Fruit fly (Drosophila melanogaster) S2 (cell line): ENCODE measurements around the gene ric8a.

Experiments used
- CG8478 ChIP-seq: fragments of >200 bp; optimal IDR thresholded peaks from 2 replicates; lab custom pipeline; 2018
- CTCF ChIP-seq, 2 experiments: fragments of >200 bp; optimal IDR thresholded peaks; 2 replicates each; lab custom pipeline; 2018

Gene ric8a

dm6 chrX:9250161-9250831 is 5.7 kb upstream of the ric8a start, which contains the start of gene CG17754:
Gene CG17754, plus strand, starts transcription at chrX:9250420.
- TF ChIP-seq CTCF (optimal IDR thresholded peaks at IDR 0.05; lab: Kevin White, UChicago) = no peak
- TF ChIP-seq CG8478 (lab: Kevin White, UChicago) = no peak

- TF ChIP-seq CTCF (optimal IDR thresholded peaks at IDR 0.05; lab: Kevin White, UChicago) (no peak), CG8478 (lab: Kevin White, UChicago) (no peak)
Observed at dm6 chrX:9251212-9251877, 4.6 kb upstream of the ric8a start.

DNA sequence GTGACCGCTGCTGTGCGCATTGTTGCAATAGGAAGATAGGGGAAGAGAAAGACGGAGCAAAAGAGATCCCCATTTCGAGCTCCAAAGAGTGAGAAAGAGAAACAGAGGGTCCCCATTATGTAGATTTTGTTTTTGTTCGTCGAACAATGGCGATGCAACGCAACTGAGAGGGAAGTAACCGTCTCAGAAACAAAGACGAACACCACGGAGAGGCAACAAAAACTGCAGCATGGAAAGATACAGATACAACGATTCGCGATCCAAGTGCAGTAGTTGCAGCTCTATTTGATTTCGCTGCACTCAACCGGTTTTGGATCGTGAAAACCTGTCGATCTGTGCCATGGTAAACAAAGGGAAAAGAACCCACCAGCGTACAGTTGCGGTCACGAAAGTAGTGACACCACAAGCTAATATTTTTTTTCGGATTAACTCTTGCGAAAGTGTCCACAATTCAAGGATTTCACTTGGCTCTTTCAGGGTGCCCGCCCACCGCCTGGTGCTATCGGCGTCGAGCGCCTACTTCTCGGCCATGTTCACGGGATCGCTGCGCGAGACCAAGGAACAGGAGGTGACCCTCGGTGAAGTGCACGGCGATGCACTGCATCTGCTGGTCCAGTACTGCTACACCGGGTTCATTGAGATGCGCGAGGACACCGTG is 3.8 kb upstream of the ric8a start:
- TF ChIP-seq CTCF (optimal IDR thresholded peaks at IDR 0.05; lab: Kevin White, UChicago) = no peak
- TF ChIP-seq CG8478 (lab: Kevin White, UChicago) = no peak

DNA sequence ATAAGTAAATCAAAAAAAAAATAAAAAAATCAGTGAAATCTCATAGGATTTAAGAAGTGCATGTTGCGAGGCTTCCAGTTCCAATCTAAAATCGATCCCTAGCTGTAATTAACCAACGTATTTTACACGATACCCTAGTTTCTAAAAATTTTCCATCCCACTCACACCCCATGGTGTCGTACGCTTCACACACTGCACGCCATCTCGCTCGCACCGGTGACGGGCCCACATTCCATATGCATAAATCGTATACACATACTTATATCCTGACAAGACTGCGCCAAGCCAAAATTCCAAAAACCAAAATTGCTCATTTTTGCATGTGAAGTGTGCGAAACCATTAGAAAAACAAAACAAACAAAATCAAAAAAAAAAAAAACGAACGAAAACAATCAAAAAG is 947 bp upstream of the ric8a start:
- TF ChIP-seq CG8478 (lab: Kevin White, UChicago) = no peak
- TF ChIP-seq CTCF (optimal IDR thresholded peaks at IDR 0.05; lab: Kevin White, UChicago) = no peak

dm6 chrX:9266082-9266481 is 10.1 kb downstream of the ric8a start:
- TF ChIP-seq CTCF (optimal IDR thresholded peaks at IDR 0.05; lab: Kevin White, UChicago) (no peak), CG8478 (lab: Kevin White, UChicago) (no peak)

dm6 chrX:9267598-9267997 is 11.6 kb downstream of the ric8a start, which contains the start of gene Erk7:
Gene Erk7, minus strand, starts transcription at chrX:9267698.
- TF ChIP-seq CG8478 (lab: Kevin White, UChicago) (no peak), CTCF (optimal IDR thresholded peaks at IDR 0.05; lab: Kevin White, UChicago) (no peak)

DNA sequence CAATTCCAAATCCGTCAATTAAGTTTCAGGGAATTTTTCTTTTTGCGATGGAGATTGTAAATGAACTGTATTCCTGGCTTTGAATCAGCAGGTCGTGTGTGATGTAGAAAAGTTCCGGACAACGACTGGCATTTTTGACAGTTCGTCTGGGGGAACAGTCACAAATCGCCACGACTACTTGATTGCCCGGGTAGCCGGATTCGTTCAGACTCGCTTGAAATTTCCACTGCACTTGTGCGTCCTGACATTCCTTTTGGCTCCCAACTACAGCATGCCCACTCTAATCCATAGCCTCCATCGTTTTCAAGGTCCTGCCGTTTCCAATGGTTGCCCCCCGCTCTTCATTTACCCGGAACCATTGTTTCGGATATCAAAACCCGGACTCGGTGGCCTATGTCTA is 13.9 kb downstream of the ric8a start, which contains the start of gene CG17440:
CG17440 (minus strand) TSS at position 101 of the 400 bp plus-strand sequence.
- TF ChIP-seq CG8478 (lab: Kevin White, UChicago) (no peak), CTCF (optimal IDR thresholded peaks at IDR 0.05; lab: Kevin White, UChicago) (no peak)

DNA sequence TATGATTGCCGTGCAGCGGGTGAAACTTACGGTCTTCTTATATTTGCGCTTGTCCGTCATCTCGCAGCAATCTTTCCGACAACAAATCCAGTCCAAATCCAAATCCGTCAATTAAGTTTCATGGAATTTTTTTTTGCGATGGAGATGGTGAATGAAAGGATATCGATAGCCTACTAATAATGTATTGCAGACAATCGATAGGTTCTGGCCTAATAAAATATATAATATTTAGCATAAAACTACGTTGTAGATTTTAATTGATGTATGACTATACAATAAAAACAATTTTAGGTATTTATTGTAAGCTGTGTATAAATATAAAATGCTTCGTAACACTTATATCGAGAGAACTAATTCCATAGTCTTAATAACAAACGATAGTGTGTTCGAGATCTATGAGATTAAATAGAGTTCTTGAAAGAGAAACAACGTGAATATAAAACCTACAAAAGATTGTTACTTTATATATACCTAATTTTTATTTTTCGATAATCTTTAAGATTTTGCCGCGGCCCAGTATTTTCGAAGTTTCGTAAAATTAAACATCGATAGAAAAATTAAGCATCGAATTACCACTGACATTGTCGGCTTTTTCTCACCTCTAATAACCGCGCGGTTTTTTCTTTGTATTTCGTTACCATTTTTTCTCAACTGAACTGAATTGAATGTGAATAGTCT is 17.0 kb downstream of the ric8a start, which contains the start of the genes Cfp1 and Aladin:
Cfp1 (minus strand) TSS at position 131 of the 678 bp plus-strand sequence.
Aladin (plus strand) TSS at position 584 of the 678 bp plus-strand sequence.
- TF ChIP-seq CG8478 (lab: Kevin White, UChicago) (no peak), CTCF (optimal IDR thresholded peaks at IDR 0.05; lab: Kevin White, UChicago) (no peak)

dm6 chrX:9281998-9282644 is 26.2 kb downstream of the ric8a start:
- TF ChIP-seq CTCF (optimal IDR thresholded peaks at IDR 0.05; lab: Kevin White, UChicago) (no peak), CG8478 (lab: Kevin White, UChicago) (no peak)

DNA sequence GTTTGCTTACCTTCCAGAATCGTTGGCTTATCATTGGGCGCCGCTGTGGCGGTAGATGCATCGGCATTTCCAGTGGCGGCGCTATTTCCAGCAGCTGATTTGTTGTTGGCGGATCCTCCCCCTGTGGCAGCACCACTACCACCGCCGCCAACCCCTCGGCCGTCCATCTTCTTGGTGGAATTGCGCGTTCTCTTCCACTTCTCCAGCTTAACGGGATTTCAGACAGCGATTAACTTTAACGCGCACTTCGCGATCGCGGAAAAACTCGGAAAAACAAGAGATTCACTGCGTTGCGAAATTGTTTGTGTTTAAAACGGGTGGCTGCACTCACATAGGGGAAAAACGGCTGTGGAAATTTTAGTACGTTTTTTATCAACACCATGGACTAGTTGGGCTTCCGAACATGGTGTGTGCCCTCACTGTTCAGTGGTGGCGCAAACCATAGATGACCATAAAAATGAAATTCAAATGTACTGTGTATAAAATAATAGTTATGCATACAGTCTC is 26.9 kb downstream of the ric8a start, which contains the start of gene c11.1:
c11.1 (minus strand) TSS at position 335 of the 507 bp plus-strand sequence.
- no peak for TF ChIP-seq CG8478 (lab: Kevin White, UChicago)
- peak; percentile 58 to 69 for TF ChIP-seq CTCF (optimal IDR thresholded peaks at IDR 0.05; lab: Kevin White, UChicago)

dm6 chrX:9284024-9284738 is 28.2 kb downstream of the ric8a start, which contains the start of gene lz:
Gene lz, plus strand, starts transcription at chrX:9284649.
- TF ChIP-seq CG8478 (lab: Kevin White, UChicago) (no peak), CTCF (optimal IDR thresholded peaks at IDR 0.05; lab: Kevin White, UChicago) (no peak)

- no peak for TF ChIP-seq CG8478 (lab: Kevin White, UChicago)
- TF ChIP-seq CTCF (optimal IDR thresholded peaks at IDR 0.05; lab: Kevin White, UChicago) = peak; percentile 78 to 85
Observed at dm6 chrX:9286386-9286785, 30.4 kb downstream of the ric8a start.

DNA sequence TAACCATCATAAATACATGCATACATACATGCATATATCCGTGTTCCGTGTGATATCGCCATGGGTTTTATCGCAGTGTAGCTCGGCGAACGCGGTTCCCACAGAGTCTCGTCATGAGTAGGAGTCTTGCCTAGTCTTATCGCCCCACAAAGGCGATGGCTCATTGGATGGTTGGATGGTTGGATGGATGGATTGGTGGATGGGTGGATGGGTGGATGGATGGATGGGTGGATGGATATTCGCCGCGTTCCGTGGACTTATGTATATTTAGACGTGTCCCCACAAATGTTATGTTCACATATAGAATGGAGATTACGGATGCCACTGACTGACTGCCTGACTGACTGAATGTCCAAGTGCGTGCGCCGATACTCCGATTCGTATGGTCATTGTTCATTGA is 35.3 kb downstream of the ric8a start:
- no peak for TF ChIP-seq CTCF (optimal IDR thresholded peaks at IDR 0.05; lab: Kevin White, UChicago)
- TF ChIP-seq CG8478 (lab: Kevin White, UChicago) = no peak
